Worm (Caenorhabditis elegans) whole organism, L4 larva: ENCODE data around the gene twk-22.

Source experiments
- F44E2.7 ChIP-seq: fragments of 200-800 bp; sonication (Bioruptor generic); IDR thresholded peaks from 2 replicates; pipeline ENCODE4 v2.1.2; 2022; ENCODE audit warnings: missing genetic modification characterization, missing compliant biosample characterization
- hlh-30 ChIP-seq: sonication (generic microtip); optimal IDR thresholded peaks from 2 replicates; lab custom pipeline; 2017; ENCODE audit warnings: antibody characterized with exemption, mild to moderate bottlenecking, missing genetic modification characterization, missing compliant biosample characterization; ENCODE audit not compliant: insufficient read depth
- lin-1 ChIP-seq: fragments of 200-800 bp; sonication (Bioruptor generic); IDR thresholded peaks from 2 replicates; pipeline ENCODE4 v1.3.6; 2022; ENCODE audit warnings: missing genetic modification reagents, missing genetic modification characterization, missing compliant biosample characterization
- madf-5 ChIP-seq, 2 experiments: fragments of 200-800 bp; sonication (Bioruptor generic); IDR thresholded peaks; 2 replicates each; pipeline ENCODE4 v1.3.6; 2022; ENCODE audit warnings: missing compliant biosample characterization in 2 of 2, missing genetic modification characterization in 2 of 2
- mdt-29 ChIP-seq: fragments of 200-800 bp; sonication (Bioruptor generic); IDR thresholded peaks from 2 replicates; pipeline ENCODE4 v1.3.6; 2022; ENCODE audit warnings: missing genetic modification reagents, missing genetic modification characterization, missing compliant biosample characterization
- nhr-10 ChIP-seq: fragments of 150-350 bp; optimal IDR thresholded peaks from 2 replicates; lab custom pipeline; 2014; ENCODE audit warnings: missing biosample characterization, missing genetic modification characterization
- skn-1 ChIP-seq: fragments of 150-350 bp; optimal IDR thresholded peaks from 2 replicates; lab custom pipeline; 2014; ENCODE audit warnings: missing biosample characterization, missing genetic modification characterization
- snpc-4 ChIP-seq: fragments of 150-350 bp; optimal IDR thresholded peaks from 2 replicates; lab custom pipeline; 2014; ENCODE audit warnings: missing biosample characterization, missing genetic modification characterization
- spr-1 ChIP-seq: sonication (generic microtip); optimal IDR thresholded peaks from 2 replicates; lab custom pipeline; 2016; ENCODE audit warnings: mild to moderate bottlenecking, missing genetic modification characterization, missing compliant biosample characterization
- unc-130 ChIP-seq: sonication (generic microtip); optimal IDR thresholded peaks from 2 replicates; lab custom pipeline; 2016; ENCODE audit warnings: missing genetic modification reagents, missing genetic modification characterization, missing compliant biosample characterization
- unc-62 ChIP-seq, 3 experiments: fragments of 150-350 bp in 1 of 3; sonication (generic microtip); optimal IDR thresholded peaks in 2 of 3; peaks in 1 of 3; 1 replicate in 1 of 3; 2 replicates in 2 of 3; lab custom pipeline; 2014 to 2017; ENCODE audit warnings: missing biosample characterization in 3 of 3, missing genetic modification characterization in 3 of 3, missing genetic modification reagents in 3 of 3, missing genotype in 1 of 3
- zip-11 ChIP-seq: fragments of 200-800 bp; sonication (Bioruptor generic); IDR thresholded peaks from 2 replicates; pipeline ENCODE4 v1.3.6; 2022; ENCODE audit warnings: missing genetic modification characterization, missing compliant biosample characterization

DNA sequence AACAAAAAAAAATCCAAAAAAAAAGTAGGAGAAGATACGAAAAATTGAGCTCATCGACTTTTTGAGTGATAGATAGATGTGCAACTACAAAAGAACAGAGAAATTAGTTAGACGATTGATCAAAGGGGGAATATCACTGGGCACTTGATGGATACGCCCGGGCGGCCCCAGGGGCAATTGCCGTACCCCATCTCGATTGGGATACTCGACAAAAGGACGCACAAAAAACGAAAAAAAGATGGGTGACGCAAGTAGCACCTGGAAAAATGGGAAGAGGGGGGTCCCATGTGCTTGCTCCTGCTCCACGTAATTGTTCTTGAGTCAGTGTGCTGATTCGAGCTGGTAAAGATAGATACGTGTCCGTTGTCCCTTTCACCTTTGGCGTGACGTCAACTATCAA, 54.7 kb downstream of the twk-22 start:
- no peak for TF ChIP-seq zip-11 (GFP tag; lab: Robert Waterston, UW)
- no peak for TF ChIP-seq unc-130
- no peak for TF ChIP-seq hlh-30 (tag; lab: Kevin White, UChicago)
- no peak for TF ChIP-seq madf-5 (GFP tag; IDR thresholded peaks at IDR 0.05; lab: Robert Waterston, UW)
- no peak for TF ChIP-seq unc-62 (GFP tag; optimal IDR thresholded peaks at IDR 0.05 in 1 of 2; lab: Kevin White, UChicago)
- TF ChIP-seq unc-62 (tag; optimal IDR thresholded peaks at IDR 0.05; lab: Kevin White, UChicago) = no peak
- no peak for TF ChIP-seq F44E2.7
- TF ChIP-seq mdt-29 (GFP tag; lab: Robert Waterston, UW) = no peak
- no peak for TF ChIP-seq nhr-10 (tag; lab: Kevin White, UChicago)
- TF ChIP-seq snpc-4 (tag; lab: Kevin White, UChicago) = no peak
- 0 out of 2 replicates have a peak, but pooled peaks have one; percentile 17 for TF ChIP-seq lin-1 (GFP tag; lab: Robert Waterston, UW)
- no peak for TF ChIP-seq skn-1
- no peak for TF ChIP-seq spr-1 (tag; lab: Kevin White, UChicago)
